Fruit fly (Drosophila melanogaster) whole organism, embryonic: ENCODE data around the gene Awh.
A peak's percentile ranks its signal among the peaks of the same experiment; 100 is the strongest.

Experiments used
- BEAF-32 ChIP-seq: fragments of 200-800 bp; sonication (Bioruptor generic); optimal IDR thresholded peaks from 3 replicates; lab custom pipeline; 2017; ENCODE audit warnings: missing biosample characterization, missing genetic modification characterization, mild to moderate bottlenecking, moderate library complexity, missing genetic modification reagents
- CG10321 ChIP-seq: fragments of 200-800 bp; sonication (Bioruptor generic); IDR thresholded peaks from 2 replicates; pipeline ENCODE4 v1.3.6; 2022; ENCODE audit warnings: missing biosample characterization, missing genetic modification characterization
- CG10462 ChIP-seq: fragments of 200-800 bp; sonication (Bioruptor generic); optimal IDR thresholded peaks from 2 replicates; lab custom pipeline; 2016; ENCODE audit warnings: missing biosample characterization, missing genetic modification characterization
- CG10543 ChIP-seq: fragments of 200-800 bp; sonication (Bioruptor generic); optimal IDR thresholded peaks from 3 replicates; lab custom pipeline; 2017; ENCODE audit warnings: missing biosample characterization, mild to moderate bottlenecking, missing genetic modification characterization, moderate library complexity
- CG11723 ChIP-seq: fragments of 200-800 bp; sonication (Bioruptor generic); optimal IDR thresholded peaks from 2 replicates; lab custom pipeline; 2017; ENCODE audit warnings: missing biosample characterization, mild to moderate bottlenecking, missing genetic modification characterization
- CG12942 ChIP-seq: fragments of 200-800 bp; sonication (Bioruptor generic); optimal IDR thresholded peaks from 3 replicates; lab custom pipeline; 2016; ENCODE audit warnings: missing biosample characterization, missing genetic modification characterization
- CG13287 ChIP-seq: fragments of 200-800 bp; sonication (Bioruptor generic); IDR thresholded peaks from 2 replicates; pipeline ENCODE4 v1.3.6; 2022; ENCODE audit warnings: missing biosample characterization, missing genetic modification characterization; ENCODE audit not compliant: partially characterized antibody
- CG14710 ChIP-seq: fragments of 200-800 bp; sonication (Bioruptor generic); optimal IDR thresholded peaks from 3 replicates; lab custom pipeline; 2019; ENCODE audit warnings: missing biosample characterization, mild to moderate bottlenecking, missing genetic modification characterization, moderate library complexity
- CG17568 ChIP-seq: fragments of 200-800 bp; sonication (Bioruptor generic); optimal IDR thresholded peaks from 2 replicates; lab custom pipeline; 2018; ENCODE audit warnings: missing biosample characterization, mild to moderate bottlenecking, missing genetic modification characterization, moderate library complexity
- CG17829 ChIP-seq: fragments of 200-800 bp; optimal IDR thresholded peaks from 2 replicates; lab custom pipeline; 2019; ENCODE audit warnings: missing biosample characterization, mild to moderate bottlenecking, missing genetic modification characterization, moderate library complexity
- CG17912 ChIP-seq: fragments of 200-800 bp; sonication (Bioruptor generic); optimal IDR thresholded peaks from 2 replicates; lab custom pipeline; 2018; ENCODE audit warnings: missing biosample characterization, mild to moderate bottlenecking, missing genetic modification characterization
- CG18619 ChIP-seq: fragments of 200-800 bp; sonication (Bioruptor generic); optimal IDR thresholded peaks from 3 replicates; lab custom pipeline; 2017; ENCODE audit warnings: missing biosample characterization, mild to moderate bottlenecking, missing genetic modification characterization
- CG2129 ChIP-seq: fragments of 200-800 bp; sonication (Bioruptor generic); IDR thresholded peaks from 2 replicates; pipeline ENCODE4 v1.3.6; 2022; ENCODE audit warnings: missing biosample characterization, missing genetic modification characterization; ENCODE audit not compliant: partially characterized antibody
- CG2202 ChIP-seq: fragments of 200-800 bp; sonication (Bioruptor generic); optimal IDR thresholded peaks from 2 replicates; lab custom pipeline; 2018; ENCODE audit warnings: missing biosample characterization, mild to moderate bottlenecking, missing genetic modification characterization
- CG32532 ChIP-seq: fragments of 200-800 bp; sonication (Bioruptor generic); IDR thresholded peaks from 2 replicates; pipeline ENCODE4 v1.3.6; 2022; ENCODE audit warnings: missing biosample characterization, missing genetic modification characterization
- CG3726 ChIP-seq: fragments of 200-800 bp; sonication (Bioruptor generic); IDR thresholded peaks from 3 replicates; pipeline ENCODE4, ENCODE4 v1.3.6; 2022; ENCODE audit warnings: missing biosample characterization, missing genetic modification characterization
- CG4617 ChIP-seq: fragments of 200-800 bp; sonication (Bioruptor generic); optimal IDR thresholded peaks from 3 replicates; lab custom pipeline; 2016; ENCODE audit warnings: missing biosample characterization, missing genetic modification characterization, borderline replicate concordance
- CG6254 ChIP-seq: fragments of 200-800 bp; sonication (Bioruptor generic); optimal IDR thresholded peaks from 3 replicates; lab custom pipeline; 2017; ENCODE audit warnings: mild to moderate bottlenecking, missing biosample characterization, missing genetic modification reagents, missing genetic modification characterization
- CG6765 ChIP-seq: fragments of 200-800 bp; sonication (Bioruptor generic); optimal IDR thresholded peaks from 3 replicates; lab custom pipeline; 2017; ENCODE audit warnings: missing biosample characterization, mild to moderate bottlenecking, missing genetic modification characterization
- CG9797 ChIP-seq: fragments of 200-800 bp; sonication (Bioruptor generic); optimal IDR thresholded peaks from 3 replicates; lab custom pipeline; 2018; ENCODE audit warnings: missing biosample characterization, mild to moderate bottlenecking, missing genetic modification characterization
- CHES-1-like ChIP-seq: fragments of 200-800 bp; sonication (Bioruptor generic); optimal IDR thresholded peaks from 2 replicates; lab custom pipeline; 2016; ENCODE audit warnings: missing biosample characterization, missing genetic modification characterization
- D19B ChIP-seq: fragments of 200-800 bp; sonication (Bioruptor generic); optimal IDR thresholded peaks from 2 replicates; lab custom pipeline; 2017; ENCODE audit warnings: missing biosample characterization, mild to moderate bottlenecking, missing genetic modification characterization
- Dp ChIP-seq: fragments of 200-800 bp; sonication (Bioruptor generic); optimal IDR thresholded peaks from 2 replicates; lab custom pipeline; 2018; ENCODE audit warnings: missing biosample characterization, mild to moderate bottlenecking, missing genetic modification characterization, moderate library complexity
- E2f2 ChIP-seq: fragments of 200-800 bp; sonication (Bioruptor generic); IDR thresholded peaks from 2 replicates; pipeline ENCODE4 v1.3.6; 2022; ENCODE audit warnings: missing biosample characterization, missing genetic modification characterization
- HmgD ChIP-seq: fragments of 200-800 bp; sonication (Bioruptor generic); optimal IDR thresholded peaks from 3 replicates; lab custom pipeline; 2016; ENCODE audit warnings: missing biosample characterization, missing genetic modification characterization
- HmgZ ChIP-seq: fragments of 200-800 bp; sonication (Bioruptor generic); optimal IDR thresholded peaks from 2 replicates; lab custom pipeline; 2018; ENCODE audit warnings: missing biosample characterization, mild to moderate bottlenecking, missing genetic modification characterization
- Med ChIP-seq: fragments of 200-800 bp; sonication (Bioruptor generic); peaks from one replicate; lab custom pipeline; 2016; ENCODE audit warnings: missing biosample characterization, missing genetic modification characterization, mild to moderate bottlenecking, inconsistent platforms, moderate library complexity
- Myb ChIP-seq: fragments of 200-800 bp; sonication (Bioruptor generic); optimal IDR thresholded peaks from 2 replicates; lab custom pipeline; 2016; ENCODE audit warnings: missing biosample characterization, missing genetic modification characterization
- Nf-YA ChIP-seq: fragments of 200-800 bp; sonication (Bioruptor generic); IDR thresholded peaks from 2 replicates; pipeline ENCODE4 v1.3.6; 2022; ENCODE audit warnings: missing biosample characterization, missing genetic modification characterization
- Oaz ChIP-seq: fragments of 200-800 bp; sonication (Bioruptor generic); IDR thresholded peaks from 2 replicates; pipeline ENCODE4 v1.3.6; 2022; ENCODE audit warnings: missing biosample characterization, missing genetic modification characterization
- Rfx ChIP-seq: fragments of 200-800 bp; sonication (Bioruptor generic); IDR thresholded peaks from 2 replicates; pipeline ENCODE4 v1.3.6; 2022; ENCODE audit warnings: missing biosample characterization, missing genetic modification characterization
- Rx ChIP-seq: fragments of 200-800 bp; sonication (Bioruptor generic); IDR thresholded peaks from 2 replicates; pipeline ENCODE4 v1.3.6; 2022; ENCODE audit warnings: missing biosample characterization, missing genetic modification characterization
- Sry-δ ChIP-seq: fragments of 200-800 bp; sonication (Bioruptor generic); optimal IDR thresholded peaks from 2 replicates; lab custom pipeline; 2016; ENCODE audit warnings: missing biosample characterization, missing genetic modification characterization
- amos ChIP-seq: fragments of 200-800 bp; sonication (Bioruptor generic); IDR thresholded peaks from 2 replicates; pipeline ENCODE4 v1.3.6; 2022; ENCODE audit warnings: missing biosample characterization, missing genetic modification characterization; ENCODE audit not compliant: partially characterized antibody
- chif ChIP-seq, 2 experiments: fragments of 200-800 bp; sonication (Bioruptor generic); optimal IDR thresholded peaks; 3 replicates each; lab custom pipeline; 2016; ENCODE audit warnings: missing biosample characterization in 2 of 2, missing genetic modification characterization in 2 of 2
- disco-r ChIP-seq: fragments of 200-800 bp; sonication (Bioruptor generic); optimal IDR thresholded peaks from 2 replicates; lab custom pipeline; 2016; ENCODE audit warnings: missing biosample characterization, missing genetic modification characterization
- eve ChIP-seq, 2 experiments: fragments of >200 bp; optimal IDR thresholded peaks; 2 replicates each; lab custom pipeline; 2017; ENCODE audit warnings: missing biosample characterization in 2 of 2, missing genetic modification characterization in 2 of 2
- gfzf ChIP-seq: fragments of 200-800 bp; sonication (Bioruptor generic); optimal IDR thresholded peaks from 2 replicates; lab custom pipeline; 2016; ENCODE audit warnings: missing biosample characterization, mild to moderate bottlenecking, missing genetic modification characterization, moderate library complexity
- nerfin-2 ChIP-seq: fragments of 200-800 bp; sonication (Bioruptor generic); IDR thresholded peaks from 2 replicates; pipeline ENCODE4 v1.3.6; 2022; ENCODE audit warnings: missing biosample characterization, missing genetic modification characterization; ENCODE audit not compliant: partially characterized antibody
- schlank ChIP-seq: fragments of 200-800 bp; sonication (Bioruptor generic); optimal IDR thresholded peaks from 2 replicates; lab custom pipeline; 2018; ENCODE audit warnings: missing biosample characterization, mild to moderate bottlenecking, missing genetic modification characterization
- sens-2 ChIP-seq: fragments of 200-800 bp; sonication (Bioruptor generic); IDR thresholded peaks from 2 replicates; pipeline ENCODE4 v1.3.6; 2022; ENCODE audit warnings: missing biosample characterization, missing genetic modification characterization
- slp2 ChIP-seq: fragments of 200-800 bp; sonication (Bioruptor generic); optimal IDR thresholded peaks from 2 replicates; lab custom pipeline; 2016; ENCODE audit warnings: missing biosample characterization, missing genetic modification characterization
- tna ChIP-seq: fragments of 200-800 bp; sonication (Bioruptor generic); IDR thresholded peaks from 2 replicates; pipeline ENCODE4 v1.3.6; 2022; ENCODE audit warnings: missing biosample characterization, missing genetic modification characterization; ENCODE audit not compliant: partially characterized antibody
- unc-4 ChIP-seq: fragments of 200-800 bp; sonication (Bioruptor generic); IDR thresholded peaks from 2 replicates; pipeline ENCODE4 v1.3.6; 2022; ENCODE audit warnings: missing biosample characterization, missing genetic modification characterization; ENCODE audit not compliant: partially characterized antibody
- unpg ChIP-seq: fragments of 200-800 bp; sonication (Bioruptor generic); optimal IDR thresholded peaks from 3 replicates; lab custom pipeline; 2018; ENCODE audit warnings: missing biosample characterization, mild to moderate bottlenecking, missing genetic modification characterization, moderate library complexity
- wek ChIP-seq: fragments of 200-800 bp; sonication (Bioruptor generic); optimal IDR thresholded peaks from 3 replicates; lab custom pipeline; 2018; ENCODE audit warnings: missing biosample characterization, mild to moderate bottlenecking, missing genetic modification characterization, moderate library complexity
- z ChIP-seq: fragments of 200-800 bp; sonication (Bioruptor generic); IDR thresholded peaks from 3 replicates; pipeline ENCODE4 v1.3.6; 2022; ENCODE audit warnings: missing biosample characterization, missing genetic modification characterization

Gene Awh

dm6 chr3L:3905111-3905510 is 59.1 kb downstream of the Awh start, which contains the start of gene ida (continued):
- TF ChIP-seq Rfx (GFP tag; lab: Robert Waterston, UW) = peak; percentile 24; the same call in 1 of the 2 replicates
- TF ChIP-seq HmgD (GFP tag; lab: Kevin White, UChicago) = peak; percentile 19
- no peak for TF ChIP-seq Oaz (GFP tag; lab: Robert Waterston, UW)
- TF ChIP-seq CG10462 = no peak
- peak; percentile 14 for TF ChIP-seq CG10543
- TF ChIP-seq CG3726 (GFP tag; lab: Robert Waterston, UW) = no peak
- TF ChIP-seq CG14710 (tag; lab: Kevin White, UChicago) = peak; percentile 36
- TF ChIP-seq Sry-δ = peak; percentile 35
- no peak for TF ChIP-seq CG6254
- TF ChIP-seq Rx = no peak
- TF ChIP-seq Nf-YA (GFP tag; lab: Robert Waterston, UW) = no peak

dm6 chr3L:3908838-3909810 is 63.1 kb downstream of the Awh start:
- TF ChIP-seq unc-4 (GFP tag; lab: Robert Waterston, UW) = peak; percentile 62
- no peak for TF ChIP-seq CG11723 (GFP tag; lab: Kevin White, UChicago)
- TF ChIP-seq CHES-1-like (GFP tag; lab: Kevin White, UChicago) = peak; percentile 2
- TF ChIP-seq sens-2 (GFP tag; lab: Robert Waterston, UW) = no peak
- TF ChIP-seq CG32532 = no peak
- peak; percentile 72 for TF ChIP-seq Dp (GFP tag; lab: Kevin White, UChicago)
- TF ChIP-seq Med (GFP tag; lab: Kevin White, UChicago) = peak; percentile 76
- TF ChIP-seq CG17829 (tag; lab: Kevin White, UChicago) = no peak
- TF ChIP-seq CG2129 (GFP tag; lab: Robert Waterston, UW) = 0 out of 2 replicates have a peak, but pooled peaks have one; percentile 27
- TF ChIP-seq CG4617 (GFP tag; lab: Kevin White, UChicago) = peak; percentile 69
- TF ChIP-seq z (GFP tag; lab: Robert Waterston, UW) = no peak
- no peak for TF ChIP-seq eve (GFP tag; optimal IDR thresholded peaks at IDR 0.05; lab: Kevin White, UChicago)
- TF ChIP-seq CG17568 (GFP tag; lab: Kevin White, UChicago) = peak; percentile 8
- peak; percentile 75 for TF ChIP-seq E2f2 (GFP tag; lab: Robert Waterston, UW)
- no peak for TF ChIP-seq unpg (GFP tag; lab: Kevin White, UChicago)
- no peak for TF ChIP-seq CG12942 (GFP tag; lab: Kevin White, UChicago)
- TF ChIP-seq CG10321 (GFP tag; lab: Robert Waterston, UW) = no peak
- peak; percentile 86 for TF ChIP-seq gfzf (GFP tag; lab: Kevin White, UChicago)
- TF ChIP-seq Myb (GFP tag; lab: Kevin White, UChicago) = peak; percentile 99
- TF ChIP-seq tna (GFP tag; lab: Robert Waterston, UW) = peak; percentile 40; the same call in 1 of the 2 replicates
- no peak for TF ChIP-seq schlank (tag; lab: Kevin White, UChicago)
- no peak for TF ChIP-seq CG18619 (GFP tag; lab: Kevin White, UChicago)
- no peak for TF ChIP-seq chif (GFP tag; optimal IDR thresholded peaks at IDR 0.05; lab: Kevin White, UChicago)
- no peak for TF ChIP-seq CG17912
- TF ChIP-seq HmgZ = peak; percentile 20
- peak; percentile 61; the same call in 1 of the 2 replicates for TF ChIP-seq amos (GFP tag; lab: Robert Waterston, UW)
- peak; percentile 47 for TF ChIP-seq CG9797
- peak; percentile 76 for TF ChIP-seq D19B
- no peak for TF ChIP-seq CG2202 (tag; lab: Kevin White, UChicago)
- TF ChIP-seq wek (GFP tag; lab: Kevin White, UChicago) = no peak
- 0 out of 2 replicates have a peak, but pooled peaks have one; percentile 51 for TF ChIP-seq nerfin-2 (GFP tag; lab: Robert Waterston, UW)
- no peak for TF ChIP-seq slp2 (GFP tag; lab: Kevin White, UChicago)
- no peak for TF ChIP-seq CG6765 (GFP tag; lab: Kevin White, UChicago)
- no peak for TF ChIP-seq disco-r (GFP tag; lab: Kevin White, UChicago)
- peak; percentile 74 for TF ChIP-seq BEAF-32 (GFP tag; lab: Kevin White, UChicago)
- TF ChIP-seq CG13287 (GFP tag; lab: Robert Waterston, UW) = peak; percentile 74
